Worm (Caenorhabditis elegans) whole organism, L1 larva: ENCODE results near the gene rin-1.

ENCODE experiments used
- efl-1 ChIP-seq, 4 experiments: fragments of 150-350 bp; optimal IDR thresholded peaks in 3 of 4; peaks in 1 of 4; 1 replicate in 1 of 4; 2 replicates in 3 of 4; lab custom pipeline; 2014; ENCODE audit warnings: missing biosample characterization in 2 of 4, missing genetic modification characterization in 2 of 4, missing genetic modification reagents in 2 of 4
- fkh-8 ChIP-seq: sonication (generic microtip); optimal IDR thresholded peaks from 2 replicates; lab custom pipeline; 2016; ENCODE audit warnings: mild to moderate bottlenecking, missing genetic modification characterization, missing compliant biosample characterization
- fos-1 ChIP-seq: fragments of 150-350 bp; optimal IDR thresholded peaks from 2 replicates; lab custom pipeline; 2014; ENCODE audit warnings: missing biosample characterization, missing genetic modification characterization
- lin-39 ChIP-seq: fragments of 150-350 bp; optimal IDR thresholded peaks from 2 replicates; lab custom pipeline; 2014; ENCODE audit warnings: missing biosample characterization, missing genetic modification reagents, missing genetic modification characterization
- lsy-2 ChIP-seq, 2 experiments: fragments of 150-350 bp; optimal IDR thresholded peaks; 2 replicates each; lab custom pipeline; 2014; ENCODE audit warnings: missing biosample characterization in 2 of 2, missing genetic modification characterization in 2 of 2
- mab-9 ChIP-seq: fragments of 200-800 bp; sonication (Bioruptor generic); IDR thresholded peaks from 2 replicates; pipeline ENCODE4 v1.3.6; 2022; ENCODE audit warnings: missing genetic modification reagents, missing genetic modification characterization, missing compliant biosample characterization
- nhr-11 ChIP-seq: fragments of 150-350 bp; optimal IDR thresholded peaks from 2 replicates; lab custom pipeline; 2014; ENCODE audit warnings: missing biosample characterization, missing genetic modification characterization
- nhr-12 ChIP-seq: sonication (generic microtip); optimal IDR thresholded peaks from 2 replicates; lab custom pipeline; 2017; ENCODE audit warnings: missing biosample characterization, missing genetic modification characterization
- pag-3 ChIP-seq: sonication (generic microtip); optimal IDR thresholded peaks from 2 replicates; lab custom pipeline; 2017; ENCODE audit warnings: missing genetic modification characterization, mild to moderate bottlenecking, missing compliant biosample characterization, antibody characterized with exemption, borderline replicate concordance; ENCODE audit not compliant: insufficient read depth
- unc-130 ChIP-seq: fragments of 150-350 bp; optimal IDR thresholded peaks from 2 replicates; lab custom pipeline; 2017; ENCODE audit warnings: missing biosample characterization, missing genetic modification characterization, inconsistent platforms
- unc-62 ChIP-seq: fragments of 150-350 bp; optimal IDR thresholded peaks from 2 replicates; lab custom pipeline; 2014; ENCODE audit warnings: missing biosample characterization, missing genetic modification reagents, missing genetic modification characterization
- zag-1 ChIP-seq: fragments of 150-350 bp; optimal IDR thresholded peaks from 2 replicates; lab custom pipeline; 2014; ENCODE audit warnings: missing biosample characterization, missing genetic modification characterization
- ztf-11 ChIP-seq, 2 experiments: sonication (generic microtip); optimal IDR thresholded peaks; 2 replicates each; lab custom pipeline; 2016 to 2017; ENCODE audit warnings: missing genetic modification characterization in 2 of 2, missing biosample characterization in 1 of 2, missing compliant biosample characterization in 1 of 2
- ztf-4 ChIP-seq: fragments of 150-350 bp; optimal IDR thresholded peaks from 2 replicates; lab custom pipeline; 2014; ENCODE audit warnings: missing biosample characterization, missing genetic modification characterization

ce11 chrV:14859380-14859779 lies 44.0 kb upstream of the rin-1 start:
- TF ChIP-seq fkh-8 (tag; lab: Kevin White, UChicago), result no peak
- TF ChIP-seq efl-1 (optimal IDR thresholded peaks at IDR 0.05; lab: Kevin White, UChicago), result no peak
- no peak for TF ChIP-seq efl-1 (GFP tag; optimal IDR thresholded peaks at IDR 0.05 in 1 of 2; lab: Kevin White, UChicago)
- TF ChIP-seq lsy-2 (tag; optimal IDR thresholded peaks at IDR 0.05; lab: Kevin White, UChicago), result no peak
- TF ChIP-seq zag-1, result no peak
- no peak for TF ChIP-seq fos-1 (tag; lab: Kevin White, UChicago)
- TF ChIP-seq ztf-11 (tag; optimal IDR thresholded peaks at IDR 0.05; lab: Kevin White, UChicago), result no peak
- TF ChIP-seq ztf-4 (tag; lab: Kevin White, UChicago), result no peak
- TF ChIP-seq lin-39, result no peak
- TF ChIP-seq unc-62 (GFP tag; lab: Kevin White, UChicago), result no peak
- TF ChIP-seq nhr-12 (tag; lab: Kevin White, UChicago), result no peak
- TF ChIP-seq nhr-11 (tag; lab: Kevin White, UChicago), result no peak
- TF ChIP-seq mab-9 (GFP tag; lab: Robert Waterston, UW), result no peak
- TF ChIP-seq pag-3, result no peak
- no peak for TF ChIP-seq unc-130
